Worm (Caenorhabditis elegans) whole organism, dauer: ENCODE data around the gene ins-1.

Experiments used
- unc-62 ChIP-seq: sonication (generic microtip); optimal IDR thresholded peaks from 2 replicates; lab custom pipeline; 2017; ENCODE audit warnings: missing biosample characterization, missing genetic modification reagents, missing genetic modification characterization

ins-1 gene

DNA sequence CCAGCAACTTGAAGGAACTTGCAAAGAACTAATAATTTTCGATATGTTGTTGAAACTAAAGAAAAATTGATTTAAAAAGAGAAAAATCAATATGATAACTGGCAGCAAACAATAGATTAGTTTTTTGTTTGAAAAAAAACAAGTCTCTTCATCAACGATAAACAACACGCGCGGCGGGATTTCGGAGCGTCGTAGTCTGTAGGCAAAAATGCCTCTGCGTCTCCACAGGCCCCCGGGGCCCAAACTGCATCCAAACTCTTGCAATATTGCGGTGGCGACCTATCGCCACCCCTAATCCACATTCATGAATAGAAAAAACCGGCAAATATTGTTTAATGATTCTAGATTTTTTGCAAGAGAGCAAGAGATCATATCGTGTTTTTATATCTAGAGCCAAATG lies 11.4 kb upstream of the ins-1 start:
- TF ChIP-seq unc-62 (GFP tag; lab: Kevin White, UChicago): no peak

DNA sequence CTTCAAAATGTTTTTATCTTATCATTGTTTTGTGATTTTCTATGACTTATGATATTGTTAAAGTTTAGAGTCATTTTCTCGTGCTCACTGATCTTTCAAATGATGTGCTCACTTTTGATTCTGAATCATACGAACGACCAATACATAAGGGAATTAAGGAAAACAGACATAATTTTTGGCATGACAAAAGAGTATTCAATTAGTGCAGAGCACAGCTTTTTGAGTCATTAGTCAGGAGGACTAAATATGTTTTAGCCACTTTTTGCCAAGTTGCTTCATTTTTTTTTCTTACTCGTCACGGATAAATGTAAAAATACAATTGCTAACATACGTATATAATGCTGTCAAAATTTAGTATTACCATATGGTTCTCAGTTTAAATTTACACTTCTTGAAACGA lies 7.4 kb upstream of the ins-1 start, which contains the start of gene F13B12.2:
F13B12.2 (minus strand) TSS at position 2 of the 400 bp plus-strand sequence.
- no peak for TF ChIP-seq unc-62 (GFP tag; lab: Kevin White, UChicago)

DNA sequence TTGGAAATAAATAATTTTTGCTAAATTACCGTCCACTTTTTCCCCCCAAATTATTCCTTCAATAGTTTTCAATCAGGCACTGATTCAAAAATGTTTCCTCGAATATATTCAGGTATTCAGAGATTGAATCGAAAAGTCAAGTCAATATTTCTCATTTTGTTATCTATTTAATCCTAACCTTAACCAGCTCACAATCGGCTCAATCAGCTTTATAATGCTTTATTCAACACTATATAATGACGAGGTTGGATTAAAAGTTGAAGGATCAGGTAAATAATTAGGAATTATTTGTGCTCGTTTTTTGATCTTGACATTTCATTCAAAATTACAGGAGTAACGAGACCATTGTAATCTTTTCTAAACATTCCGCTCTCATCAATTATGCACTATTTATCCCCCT lies 6.0 kb upstream of the ins-1 start:
- TF ChIP-seq unc-62 (GFP tag; lab: Kevin White, UChicago): no peak

DNA sequence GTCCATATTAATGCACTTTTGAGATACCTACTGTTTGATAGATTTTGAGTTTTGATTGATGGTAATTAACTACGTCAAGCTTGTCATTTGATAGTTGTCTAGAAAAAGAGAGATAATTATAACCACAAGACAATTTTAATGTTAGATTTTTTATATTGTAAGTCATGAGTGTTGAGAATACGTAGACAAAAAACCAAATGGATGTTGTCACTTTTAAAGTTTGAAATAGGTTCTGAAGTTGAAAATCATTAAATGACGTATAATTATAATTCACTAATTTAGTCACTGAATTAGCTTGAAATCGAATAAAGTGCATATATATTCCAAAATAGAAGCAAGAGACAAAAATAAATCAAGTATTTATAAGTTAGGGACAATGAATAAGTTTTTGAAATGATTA lies 613 bp downstream of the ins-1 start:
- no peak for TF ChIP-seq unc-62 (GFP tag; lab: Kevin White, UChicago)

DNA sequence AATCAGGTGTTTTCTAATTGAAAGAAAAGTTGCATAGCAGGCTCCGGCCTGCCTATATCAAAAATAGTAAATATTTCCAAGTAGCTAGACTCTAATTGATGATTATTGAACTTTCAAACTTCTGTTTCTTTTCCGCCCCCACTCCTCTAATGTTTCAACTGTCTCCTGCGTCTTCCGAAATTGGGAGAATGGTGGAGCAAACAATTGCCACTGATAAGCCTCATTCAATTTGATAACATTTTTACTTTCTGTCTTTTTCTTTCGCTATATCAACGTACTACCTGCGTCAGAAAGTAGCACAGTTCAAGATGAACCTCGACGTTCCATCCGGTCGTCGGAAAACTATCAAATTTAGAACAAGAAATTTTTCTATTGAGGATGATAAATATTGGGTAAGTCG lies 2.4 kb downstream of the ins-1 start, which contains the start of gene F13B12.3:
F13B12.3 (plus strand) TSS at position 223 of the 400 bp plus-strand sequence.
- TF ChIP-seq unc-62 (GFP tag; lab: Kevin White, UChicago): no peak

DNA sequence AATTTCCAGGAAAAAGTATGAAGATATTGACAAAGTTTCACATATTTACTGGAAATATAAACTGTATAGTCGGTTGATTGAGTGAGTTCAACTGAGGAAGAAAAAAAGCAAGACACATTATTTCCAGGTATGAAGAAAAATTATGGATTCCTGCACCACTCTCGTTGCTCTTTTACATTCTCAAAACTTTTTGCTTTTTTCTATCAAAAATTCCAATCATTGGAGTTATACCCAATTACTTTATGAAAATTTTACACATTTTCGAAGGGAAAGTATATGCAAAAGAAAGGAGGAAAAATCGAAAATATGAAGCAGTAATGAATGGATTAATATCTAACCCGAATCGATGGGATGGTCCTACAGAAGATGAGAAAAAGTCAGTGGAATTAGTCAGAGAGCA lies 6.4 kb downstream of the ins-1 start:
- no peak for TF ChIP-seq unc-62 (GFP tag; lab: Kevin White, UChicago)

DNA sequence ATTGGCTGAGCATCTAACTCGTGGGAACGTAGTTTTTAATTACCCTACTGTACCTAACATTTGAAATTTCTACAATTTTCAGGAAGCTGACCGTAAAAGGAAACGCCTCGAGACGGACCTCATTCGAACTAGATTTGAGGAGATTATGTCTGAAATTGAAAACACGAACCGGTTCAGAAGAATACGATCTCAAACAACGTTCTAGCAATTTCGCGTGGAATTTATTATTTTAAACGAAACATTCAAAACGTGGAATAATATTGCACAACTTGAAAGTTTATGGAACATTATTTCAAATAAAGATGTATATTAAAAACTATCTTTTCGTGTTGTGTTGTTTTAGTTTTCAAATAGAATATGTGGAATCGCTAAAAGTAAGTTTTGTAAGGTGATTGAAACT lies 7.0 kb downstream of the ins-1 start, which contains the start of gene F13B12.7:
F13B12.7 (plus strand) TSS at position 301 of the 400 bp plus-strand sequence.
- TF ChIP-seq unc-62 (GFP tag; lab: Kevin White, UChicago): no peak

DNA sequence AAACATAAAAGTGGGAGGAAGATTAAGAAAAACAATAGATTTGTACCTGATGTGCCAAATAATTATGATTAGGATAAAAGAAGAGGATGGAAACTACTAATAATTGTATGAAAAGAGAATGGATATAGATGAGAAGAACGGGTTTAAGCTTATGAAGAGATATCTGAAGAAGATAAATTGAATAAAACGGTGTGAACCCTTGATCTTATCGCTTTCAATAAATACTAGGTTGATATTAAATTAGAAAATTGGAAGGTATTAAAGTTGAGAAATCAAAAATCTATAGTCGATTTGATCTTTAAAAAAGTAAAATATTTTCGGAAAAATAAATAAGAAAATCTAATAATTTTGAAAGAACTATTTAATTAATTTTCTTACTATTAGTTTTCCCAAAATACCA lies 13.3 kb downstream of the ins-1 start, which contains the start of gene F13B12.4:
F13B12.4 (minus strand) TSS at position 101 of the 400 bp plus-strand sequence.
- no peak for TF ChIP-seq unc-62 (GFP tag; lab: Kevin White, UChicago)

DNA sequence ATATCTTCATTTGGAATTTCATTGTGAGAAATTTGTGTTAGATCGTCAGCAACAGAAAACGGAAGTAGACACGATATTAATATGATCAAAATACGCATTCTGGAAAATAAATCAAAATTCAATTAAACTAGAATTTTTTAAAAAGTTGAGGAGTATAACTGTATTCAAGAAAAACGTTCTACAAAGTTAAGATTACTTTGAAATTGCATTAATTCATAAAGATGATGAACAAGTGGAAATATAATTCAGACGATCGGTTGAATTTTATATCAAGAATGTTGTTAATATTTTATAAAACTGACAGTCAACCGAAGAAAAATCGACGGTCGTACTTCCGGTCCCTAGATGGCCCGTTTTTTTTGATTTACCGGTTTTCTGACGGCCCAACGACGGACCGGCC lies 16.5 kb downstream of the ins-1 start, which contains the start of gene F01D4.8:
F01D4.8 (minus strand) TSS at position 101 of the 400 bp plus-strand sequence.
- TF ChIP-seq unc-62 (GFP tag; lab: Kevin White, UChicago): no peak

DNA sequence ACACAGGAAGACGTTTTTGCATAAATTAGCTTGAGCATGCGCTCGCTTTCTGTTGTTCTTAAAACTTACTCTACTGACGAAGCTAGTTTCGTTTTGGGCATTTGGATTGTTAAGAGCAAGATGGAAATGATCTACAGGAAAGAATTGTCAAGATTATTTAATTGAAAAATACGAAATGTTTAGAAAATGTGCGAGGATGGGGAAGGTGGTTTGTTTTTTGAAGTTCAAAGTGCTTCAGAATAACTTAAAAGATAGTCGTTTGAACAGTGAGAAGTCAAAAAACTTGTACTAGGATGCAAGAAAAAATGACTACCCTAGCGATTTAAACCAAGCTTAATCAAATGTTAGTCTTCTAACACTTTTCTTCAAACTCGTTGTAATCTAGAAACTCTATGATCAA lies 20.6 kb downstream of the ins-1 start, which contains the start of gene srb-17:
srb-17 (minus strand) TSS at position 101 of the 400 bp plus-strand sequence.
- TF ChIP-seq unc-62 (GFP tag; lab: Kevin White, UChicago): no peak

DNA sequence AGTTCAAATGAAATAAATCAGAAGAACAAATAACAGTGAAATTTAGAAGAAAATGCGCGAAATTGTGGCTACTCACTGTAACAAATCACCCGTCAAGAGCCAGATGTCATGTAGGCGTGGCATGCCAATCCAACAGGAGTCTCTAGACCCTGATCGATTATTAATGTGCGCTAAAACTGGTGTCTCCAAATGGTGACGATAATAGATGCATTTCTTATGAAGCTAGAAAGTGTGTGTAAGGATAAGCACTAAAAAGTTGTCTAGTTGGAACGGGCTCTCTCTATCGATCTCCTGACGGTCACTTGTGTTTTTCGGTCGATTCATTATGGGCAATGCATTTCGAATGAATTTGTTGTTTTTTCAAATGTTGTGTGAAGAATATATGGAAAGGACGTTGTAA lies 25.3 kb downstream of the ins-1 start, which contains the start of gene mec-3:
mec-3 (minus strand) TSS at position 101 of the 400 bp plus-strand sequence.
- TF ChIP-seq unc-62 (GFP tag; lab: Kevin White, UChicago): no peak

DNA sequence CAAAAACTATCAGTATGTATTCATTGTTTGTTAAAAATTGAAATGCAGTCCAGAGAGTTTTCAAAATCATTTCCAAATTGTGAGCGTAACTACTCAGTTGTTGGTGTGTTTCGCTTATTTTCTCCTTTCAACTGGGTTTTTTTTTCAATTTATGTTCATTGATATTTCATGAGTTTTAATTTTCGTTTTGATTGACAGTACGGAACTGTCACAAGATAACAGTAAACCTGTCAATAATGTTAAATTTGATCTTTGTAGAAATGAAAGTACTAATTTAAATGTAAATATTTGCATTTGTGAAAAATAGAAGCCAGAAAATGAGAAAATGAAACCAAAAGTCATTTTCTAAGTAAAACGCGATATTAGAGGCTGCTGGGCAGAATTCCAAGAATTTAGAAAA lies 26.1 kb downstream of the ins-1 start:
- TF ChIP-seq unc-62 (GFP tag; lab: Kevin White, UChicago): no peak

DNA sequence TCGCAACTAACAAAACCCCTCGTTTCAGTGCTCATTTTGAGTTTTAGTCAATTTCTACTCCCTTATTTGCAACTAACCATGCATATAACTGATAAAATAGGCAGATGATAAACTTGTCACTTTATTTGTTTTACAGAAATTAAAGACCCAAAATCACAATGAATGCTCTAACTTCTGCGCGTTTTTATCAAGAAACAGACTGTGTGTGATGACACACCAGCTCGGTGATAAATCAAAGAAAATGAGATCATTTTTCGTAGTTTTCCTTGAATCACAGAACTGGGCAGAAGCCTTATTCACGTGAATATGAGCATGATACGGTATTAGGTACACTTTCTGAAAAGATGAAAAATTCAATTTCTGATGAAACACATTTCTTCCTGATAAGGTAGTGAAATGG lies 26.6 kb downstream of the ins-1 start:
- TF ChIP-seq unc-62 (GFP tag; lab: Kevin White, UChicago): no peak

DNA sequence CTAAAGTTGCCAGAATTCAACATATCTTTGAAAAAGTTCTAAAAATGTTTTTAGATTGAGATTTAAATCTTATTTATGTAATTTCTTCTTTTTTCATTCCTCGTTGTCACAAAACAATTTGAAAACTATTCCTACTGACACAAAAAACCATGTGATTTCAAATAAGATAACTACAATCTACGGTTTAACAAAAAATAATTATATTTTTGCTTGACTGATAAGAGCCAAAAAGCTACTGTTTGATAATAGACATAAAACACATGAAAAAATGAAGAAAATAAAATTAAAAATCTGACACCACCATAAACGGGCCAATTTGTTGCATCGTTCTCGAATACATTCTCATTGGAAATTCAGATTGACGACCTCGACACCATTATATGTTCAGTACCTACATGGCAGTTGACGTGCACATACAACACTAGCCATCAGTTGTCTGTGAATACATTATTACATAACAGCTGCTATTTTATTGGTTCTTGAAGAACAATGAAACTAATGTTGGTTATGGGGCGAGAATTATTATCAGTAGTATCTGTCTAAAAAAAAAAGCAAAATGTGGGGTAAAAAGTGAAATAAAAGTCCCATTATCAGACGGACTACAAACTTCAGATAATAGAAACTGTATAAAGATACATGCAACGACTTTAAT lies 27.6 kb downstream of the ins-1 start, which contains the start of gene ugt-43:
ugt-43 (plus strand) TSS at position 602 of the 652 bp plus-strand sequence.
- no peak for TF ChIP-seq unc-62 (GFP tag; lab: Kevin White, UChicago)

DNA sequence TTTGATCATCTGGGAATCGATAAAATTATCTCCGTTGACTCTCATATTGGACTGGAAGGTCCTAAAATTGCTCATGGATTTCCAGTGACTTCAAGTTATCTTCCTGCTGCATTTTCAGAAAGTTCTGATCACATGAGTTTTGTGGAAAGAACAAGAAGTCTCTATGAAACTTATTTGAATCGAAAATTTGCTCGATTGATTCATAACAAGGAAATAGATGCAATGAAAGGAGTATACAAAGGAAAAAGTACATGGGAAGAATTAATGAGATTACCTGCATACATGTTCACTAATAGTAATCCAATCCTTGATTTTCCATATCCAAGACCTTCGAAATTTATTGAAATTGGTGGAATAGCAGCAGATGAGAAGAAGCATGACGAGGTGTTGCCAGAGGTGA lies 29.3 kb downstream of the ins-1 start:
- no peak for TF ChIP-seq unc-62 (GFP tag; lab: Kevin White, UChicago)

DNA sequence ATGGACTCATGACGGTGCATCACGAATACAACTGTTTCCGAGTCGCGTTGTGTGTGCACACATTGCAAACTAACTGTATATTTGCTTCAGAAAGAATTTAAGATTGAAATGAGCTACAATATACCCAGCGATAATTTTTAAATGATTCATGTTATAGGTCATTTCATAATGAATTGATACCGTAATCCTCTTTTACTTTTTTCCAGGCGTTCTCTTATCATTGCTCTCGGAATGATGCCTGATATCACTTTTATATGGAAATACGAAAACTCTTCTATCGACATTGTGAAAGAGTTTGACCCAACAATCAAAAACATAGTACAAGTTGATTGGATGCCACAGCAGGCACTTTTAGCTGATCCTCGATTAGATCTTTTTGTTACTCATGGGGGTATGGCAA lies 29.9 kb downstream of the ins-1 start:
- no peak for TF ChIP-seq unc-62 (GFP tag; lab: Kevin White, UChicago)

DNA sequence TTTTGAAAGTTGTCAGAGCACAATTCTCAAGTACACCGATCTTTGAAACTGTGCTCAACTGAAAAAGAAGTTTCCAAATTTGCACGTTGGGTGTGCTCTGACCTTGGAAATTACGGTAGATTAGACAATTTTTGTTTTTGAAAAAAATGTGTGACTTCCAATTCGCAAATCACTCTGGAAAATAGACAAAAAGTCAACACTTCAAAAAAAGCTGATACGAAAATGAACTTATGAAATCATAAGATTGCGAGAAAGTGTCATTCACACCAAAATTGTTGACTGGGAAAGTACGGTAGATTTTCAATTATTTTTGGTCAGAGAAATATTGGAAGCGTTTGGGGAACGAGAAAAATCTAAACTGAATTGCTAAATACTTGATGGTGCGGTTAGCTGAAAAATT lies 30.8 kb downstream of the ins-1 start:
- TF ChIP-seq unc-62 (GFP tag; lab: Kevin White, UChicago): no peak
